Worm (Caenorhabditis elegans) whole organism, L4 larva: Measurements from ENCODE around the gene syd-2.

Experiments used
- D1046.2 ChIP-seq: fragments of 200-800 bp; sonication (Bioruptor generic); IDR thresholded peaks from 2 replicates; pipeline ENCODE4 v1.3.6; 2022; ENCODE audit warnings: missing genetic modification characterization, missing compliant biosample characterization
- F37D6.2 ChIP-seq: sonication (generic microtip); optimal IDR thresholded peaks from 2 replicates; lab custom pipeline; 2016; ENCODE audit warnings: mild to moderate bottlenecking, missing genetic modification characterization, missing compliant biosample characterization
- F49E8.2 ChIP-seq: sonication (generic microtip); optimal IDR thresholded peaks from 2 replicates; lab custom pipeline; 2016; ENCODE audit warnings: missing compliant biosample characterization, mild to moderate bottlenecking, missing genetic modification characterization, borderline replicate concordance
- Y48G9A.11 ChIP-seq: fragments of 200-800 bp; sonication (Bioruptor generic); IDR thresholded peaks from 2 replicates; pipeline ENCODE4 v1.3.6; 2022; ENCODE audit warnings: missing genetic modification reagents, missing genetic modification characterization, missing compliant biosample characterization
- Y5F2A.4 ChIP-seq: fragments of 200-800 bp; sonication (Bioruptor generic); optimal IDR thresholded peaks from 2 replicates; lab custom pipeline; 2018; ENCODE audit warnings: mild to moderate bottlenecking, missing genetic modification characterization, missing compliant biosample characterization
- aha-1 ChIP-seq: fragments of 150-350 bp; peaks from one replicate; lab custom pipeline; 2014; ENCODE audit warnings: missing biosample characterization, missing genetic modification characterization
- aly-2 ChIP-seq: sonication (generic microtip); optimal IDR thresholded peaks from 2 replicates; lab custom pipeline; 2018; ENCODE audit warnings: missing biosample characterization, missing genetic modification characterization
- arid-1 ChIP-seq: fragments of 200-800 bp; sonication (Bioruptor generic); conservative IDR thresholded peaks from 2 replicates; pipeline ENCODE4 v1.3.6; 2022; ENCODE audit warnings: missing genetic modification reagents, missing genetic modification characterization, missing compliant biosample characterization
- attf-4 ChIP-seq: sonication (generic microtip); optimal IDR thresholded peaks from 3 replicates; lab custom pipeline; 2017; ENCODE audit warnings: missing biosample characterization, missing genetic modification characterization
- ceh-44 ChIP-seq: fragments of 200-800 bp; sonication (Bioruptor generic); IDR thresholded peaks from 2 replicates; pipeline ENCODE4 v1.3.6; 2022; ENCODE audit warnings: missing genetic modification reagents, missing genetic modification characterization, missing compliant biosample characterization
- ceh-62 ChIP-seq: sonication (generic microtip); optimal IDR thresholded peaks from 2 replicates; lab custom pipeline; 2017; ENCODE audit warnings: missing biosample characterization, missing genetic modification characterization
- ceh-82 ChIP-seq: sonication (generic microtip); optimal IDR thresholded peaks from 2 replicates; lab custom pipeline; 2017; ENCODE audit warnings: missing biosample characterization, missing genetic modification characterization
- ces-1 ChIP-seq: fragments of 150-350 bp; sonication (generic microtip); optimal IDR thresholded peaks from 4 replicates; lab custom pipeline; 2014; ENCODE audit warnings: missing biosample characterization, missing genetic modification reagents, missing genetic modification characterization
- cey-2 ChIP-seq: sonication (generic microtip); optimal IDR thresholded peaks from 3 replicates; lab custom pipeline; 2017; ENCODE audit warnings: missing genetic modification characterization, mild to moderate bottlenecking, missing compliant biosample characterization, antibody characterized with exemption, borderline replicate concordance; ENCODE audit not compliant: insufficient read depth
- daf-12 ChIP-seq: fragments of 150-350 bp; optimal IDR thresholded peaks from 2 replicates; lab custom pipeline; 2014; ENCODE audit warnings: missing biosample characterization, missing genetic modification reagents, missing genetic modification characterization
- daf-16 ChIP-seq, 3 experiments: sonication (generic microtip); optimal IDR thresholded peaks; 2 replicates each; lab custom pipeline; 2016 to 2017; ENCODE audit warnings: missing genetic modification characterization in 3 of 3, missing genetic modification reagents in 3 of 3, mild to moderate bottlenecking in 2 of 3, missing compliant biosample characterization in 2 of 3, missing biosample characterization in 1 of 3, moderate library complexity in 1 of 3
- dmd-6 ChIP-seq: fragments of 200-800 bp; sonication (Bioruptor generic); IDR thresholded peaks from 2 replicates; pipeline ENCODE4 v1.3.6; 2022; ENCODE audit warnings: missing genetic modification reagents, missing genetic modification characterization, missing compliant biosample characterization
- dmd-9 ChIP-seq: fragments of 200-800 bp; sonication (Bioruptor generic); IDR thresholded peaks from 2 replicates; pipeline ENCODE4 v1.3.6; 2022; ENCODE audit warnings: missing genetic modification reagents, missing genetic modification characterization, missing compliant biosample characterization
- dpl-1 ChIP-seq: fragments of 150-350 bp; optimal IDR thresholded peaks from 2 replicates; lab custom pipeline; 2014; ENCODE audit warnings: missing biosample characterization, missing genetic modification reagents, missing genetic modification characterization
- fkh-10 ChIP-seq: fragments of 150-350 bp; optimal IDR thresholded peaks from 2 replicates; lab custom pipeline; 2014; ENCODE audit warnings: missing biosample characterization, missing genetic modification reagents, missing genetic modification characterization
- fos-1 ChIP-seq: fragments of 150-350 bp; optimal IDR thresholded peaks from 2 replicates; lab custom pipeline; 2014; ENCODE audit warnings: missing biosample characterization, missing genetic modification characterization
- hif-1 ChIP-seq, 2 experiments: sonication (generic microtip); optimal IDR thresholded peaks; 2 replicates each; lab custom pipeline; 2016 to 2017; ENCODE audit warnings: missing compliant biosample characterization in 2 of 2, missing genetic modification characterization in 2 of 2, missing genetic modification reagents in 2 of 2, missing genotype in 2 of 2, mild to moderate bottlenecking in 1 of 2
- hlh-30 ChIP-seq: sonication (generic microtip); optimal IDR thresholded peaks from 2 replicates; lab custom pipeline; 2017; ENCODE audit warnings: antibody characterized with exemption, mild to moderate bottlenecking, missing genetic modification characterization, missing compliant biosample characterization; ENCODE audit not compliant: insufficient read depth
- jun-1 ChIP-seq: fragments of 150-350 bp; optimal IDR thresholded peaks from 2 replicates; lab custom pipeline; 2014; ENCODE audit warnings: missing biosample characterization, missing genetic modification reagents, missing genetic modification characterization
- lin-1 ChIP-seq: fragments of 200-800 bp; sonication (Bioruptor generic); IDR thresholded peaks from 2 replicates; pipeline ENCODE4 v1.3.6; 2022; ENCODE audit warnings: missing genetic modification reagents, missing genetic modification characterization, missing compliant biosample characterization
- lin-29 ChIP-seq: fragments of 200-800 bp; sonication (Bioruptor generic); IDR thresholded peaks from 2 replicates; pipeline ENCODE4 v1.3.6; 2022; ENCODE audit warnings: missing genetic modification reagents, missing genetic modification characterization, missing compliant biosample characterization
- madf-5 ChIP-seq, 2 experiments: fragments of 200-800 bp; sonication (Bioruptor generic); IDR thresholded peaks; 2 replicates each; pipeline ENCODE4 v1.3.6; 2022; ENCODE audit warnings: missing compliant biosample characterization in 2 of 2, missing genetic modification characterization in 2 of 2
- mep-1 ChIP-seq: fragments of 150-350 bp; sonication (generic microtip); optimal IDR thresholded peaks from 3 replicates; lab custom pipeline; 2014; ENCODE audit warnings: missing biosample characterization, missing genetic modification characterization
- mxl-2 ChIP-seq: fragments of 200-800 bp; sonication (Bioruptor generic); conservative IDR thresholded peaks from 2 replicates; pipeline ENCODE4 v1.3.6; 2022; ENCODE audit warnings: missing genetic modification reagents, missing genetic modification characterization, missing compliant biosample characterization
- mxl-3 ChIP-seq: fragments of 200-800 bp; sonication (Bioruptor generic); optimal IDR thresholded peaks from 2 replicates; lab custom pipeline; 2018; ENCODE audit warnings: mild to moderate bottlenecking, missing genetic modification characterization, missing compliant biosample characterization
- nhr-10 ChIP-seq: fragments of 150-350 bp; optimal IDR thresholded peaks from 2 replicates; lab custom pipeline; 2014; ENCODE audit warnings: missing biosample characterization, missing genetic modification characterization
- nhr-11 ChIP-seq: fragments of 150-350 bp; optimal IDR thresholded peaks from 2 replicates; lab custom pipeline; 2014; ENCODE audit warnings: missing biosample characterization, missing genetic modification characterization
- nhr-237 ChIP-seq: sonication (generic microtip); optimal IDR thresholded peaks from 2 replicates; lab custom pipeline; 2017; ENCODE audit warnings: missing biosample characterization, missing genetic modification characterization
- nhr-28 ChIP-seq: fragments of 150-350 bp; optimal IDR thresholded peaks from 2 replicates; lab custom pipeline; 2014; ENCODE audit warnings: missing biosample characterization, missing genetic modification characterization
- nhr-48 ChIP-seq: sonication (generic microtip); optimal IDR thresholded peaks from 2 replicates; lab custom pipeline; 2016; ENCODE audit warnings: mild to moderate bottlenecking, missing genetic modification characterization, missing compliant biosample characterization
- nhr-77 ChIP-seq: fragments of 150-350 bp; optimal IDR thresholded peaks from 2 replicates; lab custom pipeline; 2014; ENCODE audit warnings: missing biosample characterization, missing genetic modification characterization
- php-3 ChIP-seq: fragments of 200-800 bp; sonication (Bioruptor generic); IDR thresholded peaks from 2 replicates; pipeline ENCODE4 v1.3.6; 2022; ENCODE audit warnings: missing genetic modification reagents, missing genetic modification characterization, missing compliant biosample characterization
- saeg-2 ChIP-seq: fragments of 200-800 bp; sonication (Bioruptor generic); IDR thresholded peaks from 2 replicates; pipeline ENCODE4 v1.3.6; 2022; ENCODE audit warnings: missing genetic modification reagents, missing genetic modification characterization, missing compliant biosample characterization
- sdz-12 ChIP-seq: fragments of 200-800 bp; sonication (Bioruptor generic); optimal IDR thresholded peaks from 2 replicates; lab custom pipeline; 2018; ENCODE audit warnings: mild to moderate bottlenecking, missing genetic modification characterization, missing compliant biosample characterization
- snpc-1.2 ChIP-seq: fragments of 200-800 bp; sonication (Bioruptor generic); IDR thresholded peaks from 2 replicates; pipeline ENCODE4 v1.3.6; 2022; ENCODE audit warnings: missing genetic modification reagents, missing genetic modification characterization, missing compliant biosample characterization
- snpc-4 ChIP-seq: fragments of 150-350 bp; optimal IDR thresholded peaks from 2 replicates; lab custom pipeline; 2014; ENCODE audit warnings: missing biosample characterization, missing genetic modification characterization
- spr-3 ChIP-seq: fragments of 200-800 bp; sonication (Bioruptor generic); optimal IDR thresholded peaks from 2 replicates; lab custom pipeline; 2018; ENCODE audit warnings: mild to moderate bottlenecking, missing genetic modification characterization, missing compliant biosample characterization
- unc-130 ChIP-seq: sonication (generic microtip); optimal IDR thresholded peaks from 2 replicates; lab custom pipeline; 2016; ENCODE audit warnings: missing genetic modification reagents, missing genetic modification characterization, missing compliant biosample characterization
- unc-62 ChIP-seq, 3 experiments: fragments of 150-350 bp in 1 of 3; sonication (generic microtip); optimal IDR thresholded peaks in 2 of 3; peaks in 1 of 3; 1 replicate in 1 of 3; 2 replicates in 2 of 3; lab custom pipeline; 2014 to 2017; ENCODE audit warnings: missing biosample characterization in 3 of 3, missing genetic modification characterization in 3 of 3, missing genetic modification reagents in 3 of 3, missing genotype in 1 of 3
- vab-7 ChIP-seq: fragments of 200-800 bp; sonication (Bioruptor generic); IDR thresholded peaks from 2 replicates; pipeline ENCODE4 v1.3.6; 2022; ENCODE audit warnings: missing genetic modification reagents, missing genetic modification characterization, missing compliant biosample characterization
- zag-1 ChIP-seq: fragments of 150-350 bp; optimal IDR thresholded peaks from 2 replicates; lab custom pipeline; 2014; ENCODE audit warnings: missing biosample characterization, missing genetic modification characterization
- zip-11 ChIP-seq: fragments of 200-800 bp; sonication (Bioruptor generic); IDR thresholded peaks from 2 replicates; pipeline ENCODE4 v1.3.6; 2022; ENCODE audit warnings: missing genetic modification characterization, missing compliant biosample characterization

The syd-2 gene

DNA sequence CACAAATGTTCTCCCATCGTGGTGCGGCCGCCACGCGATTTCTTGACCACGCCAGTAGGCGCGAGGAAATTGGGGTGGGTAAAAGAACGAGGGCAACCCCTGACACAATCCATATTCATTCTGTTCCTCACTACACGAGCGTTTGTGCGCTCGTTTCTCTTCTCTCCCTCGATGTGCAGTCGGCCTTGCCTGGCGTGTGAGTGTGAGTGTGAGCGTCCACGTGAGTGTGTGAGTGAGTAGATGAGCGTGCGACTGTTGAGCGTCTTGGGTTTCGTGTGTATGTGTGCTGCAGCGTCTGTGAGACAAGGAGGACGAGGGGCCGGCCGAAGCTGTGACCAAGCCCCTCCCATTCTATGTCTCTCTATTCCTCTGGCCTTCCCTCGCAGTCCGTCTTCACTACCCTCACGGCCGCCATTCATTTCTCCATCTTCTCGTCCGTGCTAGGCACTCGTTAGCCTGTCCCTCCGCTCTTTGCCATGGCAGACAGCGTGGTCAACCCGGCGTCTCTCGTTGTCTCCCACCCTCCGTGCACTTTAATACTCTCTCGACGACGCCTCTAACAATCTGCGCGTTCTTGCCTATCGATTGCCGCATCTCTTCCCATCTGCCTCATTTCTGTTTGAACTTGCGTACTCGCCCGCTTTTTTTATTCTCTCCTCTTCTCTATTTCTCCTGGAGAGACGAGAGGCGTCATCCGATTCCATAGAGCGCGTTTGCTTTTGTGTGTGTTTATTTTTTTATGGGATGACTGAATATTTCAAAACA, 13.5 kb upstream of the syd-2 start (continued):
- peak; percentile 93 for TF ChIP-seq mep-1
- no peak for TF ChIP-seq daf-12 (tag; lab: Kevin White, UChicago)
- TF ChIP-seq fkh-10 (GFP tag; lab: Kevin White, UChicago), result peak; percentile 22
- peak; percentile 66 for TF ChIP-seq arid-1 (GFP tag; lab: Robert Waterston, UW)
- TF ChIP-seq mxl-3 (GFP tag; lab: Kevin White, UChicago), result peak; percentile 97
- no peak for TF ChIP-seq aly-2 (tag; lab: Kevin White, UChicago)
- TF ChIP-seq nhr-48 (tag; lab: Kevin White, UChicago), result peak; percentile 95
- TF ChIP-seq nhr-28 (tag; lab: Kevin White, UChicago), result peak; percentile 89
- no peak for TF ChIP-seq unc-130 (GFP tag; lab: Kevin White, UChicago)
- no peak; the same call in 1 of the 2 replicates for TF ChIP-seq lin-29 (GFP tag; lab: Robert Waterston, UW)
- TF ChIP-seq sdz-12, result no peak
- no peak for TF ChIP-seq Y48G9A.11
- peak; percentile 39 for TF ChIP-seq lin-1 (GFP tag; lab: Robert Waterston, UW)
- TF ChIP-seq zag-1 (tag; lab: Kevin White, UChicago), result peak; percentile 80
- TF ChIP-seq hif-1 (tag; optimal IDR thresholded peaks at IDR 0.05; lab: Kevin White, UChicago), result peak; percentile 70 to 81
- peak; percentile 68 for TF ChIP-seq nhr-11 (tag; lab: Kevin White, UChicago)
- peak in 1 of 2 experiments; percentile 81 for TF ChIP-seq unc-62 (GFP tag; optimal IDR thresholded peaks at IDR 0.05 in 1 of 2; lab: Kevin White, UChicago)
- TF ChIP-seq unc-62 (tag; optimal IDR thresholded peaks at IDR 0.05; lab: Kevin White, UChicago), result peak; percentile 78
- peak; percentile 4 for TF ChIP-seq snpc-4
- TF ChIP-seq dmd-6 (GFP tag; lab: Robert Waterston, UW), result peak; percentile 80

- TF ChIP-seq attf-4 (tag; lab: Kevin White, UChicago) (no peak), F49E8.2 (tag; lab: Kevin White, UChicago) (no peak), madf-5 (GFP tag; IDR thresholded peaks at IDR 0.05; lab: Robert Waterston, UW) (no peak), saeg-2 (GFP tag; lab: Robert Waterston, UW) (no peak), mxl-2 (GFP tag; lab: Robert Waterston, UW) (no peak), dpl-1 (peak; percentile 66), vab-7 (GFP tag; lab: Robert Waterston, UW) (no peak), nhr-237 (tag; lab: Kevin White, UChicago) (no peak), aha-1 (tag; lab: Kevin White, UChicago) (peak; percentile 75), snpc-1.2 (no peak), jun-1 (no peak), ces-1 (GFP tag; lab: Kevin White, UChicago) (peak; percentile 17), cey-2 (no peak), F37D6.2 (tag; lab: Kevin White, UChicago) (no peak), fkh-10 (GFP tag; lab: Kevin White, UChicago) (no peak), arid-1 (GFP tag; lab: Robert Waterston, UW) (no peak), mep-1 (peak; percentile 60), ceh-44 (no peak), unc-62 (GFP tag; optimal IDR thresholded peaks at IDR 0.05 in 1 of 2; lab: Kevin White, UChicago) (peak in 1 of 2 experiments; percentile 11), unc-62 (tag; optimal IDR thresholded peaks at IDR 0.05; lab: Kevin White, UChicago) (no peak), Y5F2A.4 (no peak), ceh-82 (tag; lab: Kevin White, UChicago) (no peak), ceh-62 (no peak), fos-1 (tag; lab: Kevin White, UChicago) (no peak), zag-1 (tag; lab: Kevin White, UChicago) (no peak), daf-16 (GFP tag; optimal IDR thresholded peaks at IDR 0.05; lab: Kevin White, UChicago) (no peak), daf-16 (tag; optimal IDR thresholded peaks at IDR 0.05; lab: Kevin White, UChicago) (peak; percentile 36), hlh-30 (tag; lab: Kevin White, UChicago) (peak; percentile 5), spr-3 (GFP tag; lab: Kevin White, UChicago) (no peak), zip-11 (GFP tag; lab: Robert Waterston, UW) (no peak), nhr-10 (tag; lab: Kevin White, UChicago) (no peak), lin-29 (GFP tag; lab: Robert Waterston, UW) (no peak), nhr-77 (tag; lab: Kevin White, UChicago) (no peak), php-3 (GFP tag; lab: Robert Waterston, UW) (no peak), D1046.2 (GFP tag; lab: Robert Waterston, UW) (no peak), dmd-9 (GFP tag; lab: Robert Waterston, UW) (no peak)
These were observed 11.7 kb upstream of the syd-2 start for ce11 chrX:10566775-10567174.
